Fruit fly (Drosophila melanogaster): ENCODE data around the gene CG18749.

- TF ChIP-seq CG12605 (GFP tag; IDR thresholded peaks at IDR 0.05) (no peak), CG8301 (tag; optimal IDR thresholded peaks at IDR 0.05) (no peak), CG10348 (GFP tag; IDR thresholded peaks at IDR 0.05) (no peak), rn (GFP tag; IDR thresholded peaks at IDR 0.05) (no peak), CG15710 (tag; optimal IDR thresholded peaks at IDR 0.05) (no peak), CG34367 (tag; optimal IDR thresholded peaks at IDR 0.05) (no peak), CG17806 (tag; optimal IDR thresholded peaks at IDR 0.05) (no peak), fd96Ca (GFP tag; IDR thresholded peaks at IDR 0.05) (no peak), gl (tag; optimal IDR thresholded peaks at IDR 0.05) (no peak), Snoo (tag; optimal IDR thresholded peaks at IDR 0.05) (no peak), Pif1B (GFP tag; optimal IDR thresholded peaks at IDR 0.05) (no peak), CG13204 (GFP tag; optimal IDR thresholded peaks at IDR 0.05) (no peak), CG8159 (tag; optimal IDR thresholded peaks at IDR 0.05) (no peak)
These were observed 39.1 kb upstream of the CG18749 start, which contains the start of gene CheA84a for dm6 chr3R:8204730-8205129.

Data from whole organism, pupa.